Fruit fly (Drosophila melanogaster) whole organism, embryonic: ENCODE measurements around the gene FIG4.

Experiments
- Antp ChIP-seq: fragments of 200-800 bp; sonication (Bioruptor generic); optimal IDR thresholded peaks from 3 replicates; lab custom pipeline; 2016; ENCODE audit warnings: missing biosample characterization, missing genetic modification characterization
- Awh ChIP-seq: fragments of 200-800 bp; sonication (Bioruptor generic); IDR thresholded peaks from 2 replicates; pipeline ENCODE4, ENCODE4 v1.3.6; 2022; ENCODE audit warnings: missing biosample characterization, missing genetic modification characterization
- CG10321 ChIP-seq: fragments of 200-800 bp; sonication (Bioruptor generic); IDR thresholded peaks from 2 replicates; pipeline ENCODE4 v1.3.6; 2022; ENCODE audit warnings: missing biosample characterization, missing genetic modification characterization
- CG10979 ChIP-seq: fragments of 200-800 bp; sonication (Bioruptor generic); optimal IDR thresholded peaks from 2 replicates; lab custom pipeline; 2018; ENCODE audit warnings: missing biosample characterization, mild to moderate bottlenecking, missing genetic modification characterization, moderate library complexity
- CG1233 ChIP-seq: fragments of 200-800 bp; sonication (Bioruptor generic); optimal IDR thresholded peaks from 4 replicates; lab custom pipeline; 2018; ENCODE audit warnings: missing biosample characterization, mild to moderate bottlenecking, missing genetic modification characterization
- CG13424 ChIP-seq: fragments of 200-800 bp; sonication (Bioruptor generic); optimal IDR thresholded peaks from 2 replicates; lab custom pipeline; 2019; ENCODE audit warnings: missing biosample characterization, mild to moderate bottlenecking, missing genetic modification characterization, moderate library complexity
- CG14441 ChIP-seq: fragments of 200-800 bp; sonication (Bioruptor generic); IDR thresholded peaks from 2 replicates; pipeline ENCODE4 v1.3.6; 2022; ENCODE audit warnings: missing biosample characterization, missing genetic modification characterization
- CG1647 ChIP-seq: fragments of 200-800 bp; sonication (Bioruptor generic); optimal IDR thresholded peaks from 3 replicates; lab custom pipeline; 2016; ENCODE audit warnings: missing biosample characterization, missing genetic modification characterization
- CG16813 ChIP-seq: fragments of 200-800 bp; sonication (Bioruptor generic); IDR thresholded peaks from 3 replicates; pipeline ENCODE4 v1.3.6; 2022; ENCODE audit warnings: missing biosample characterization, missing genetic modification characterization; ENCODE audit not compliant: partially characterized antibody
- CG18011 ChIP-seq: fragments of 200-800 bp; sonication (Bioruptor generic); optimal IDR thresholded peaks from 2 replicates; lab custom pipeline; 2017; ENCODE audit warnings: missing biosample characterization, missing genetic modification characterization, mild to moderate bottlenecking, moderate library complexity, missing genotype
- CG18599 ChIP-seq: fragments of 200-800 bp; sonication (Bioruptor generic); optimal IDR thresholded peaks from 3 replicates; lab custom pipeline; 2017; ENCODE audit warnings: missing biosample characterization, missing genetic modification characterization, mild to moderate bottlenecking, moderate library complexity, missing genetic modification reagents
- CG30403 ChIP-seq: fragments of 200-800 bp; sonication (Bioruptor generic); optimal IDR thresholded peaks from 3 replicates; lab custom pipeline; 2016; ENCODE audit warnings: missing biosample characterization, missing genetic modification characterization
- CG3163 ChIP-seq: fragments of 200-800 bp; sonication (Bioruptor generic); optimal IDR thresholded peaks from 3 replicates; lab custom pipeline; 2016; ENCODE audit warnings: missing biosample characterization, missing genetic modification characterization
- CG6813 ChIP-seq: fragments of 200-800 bp; sonication (Bioruptor generic); optimal IDR thresholded peaks from 2 replicates; lab custom pipeline; 2017; ENCODE audit warnings: missing biosample characterization, missing genetic modification characterization, mild to moderate bottlenecking, moderate library complexity, missing genetic modification reagents
- CG8290 ChIP-seq, 3 experiments: fragments of 200-800 bp; sonication (Bioruptor generic); optimal IDR thresholded peaks; 2 replicates each; lab custom pipeline; 2016 to 2019; ENCODE audit warnings: missing biosample characterization in 3 of 3, missing genetic modification characterization in 3 of 3, mild to moderate bottlenecking in 2 of 3, moderate library complexity in 1 of 3
- CG8924 ChIP-seq: fragments of 200-800 bp; optimal IDR thresholded peaks from 3 replicates; lab custom pipeline; 2019; ENCODE audit warnings: missing biosample characterization, mild to moderate bottlenecking, missing genetic modification characterization, moderate library complexity
- CTCF ChIP-seq: fragments of 200-800 bp; sonication (Bioruptor generic); optimal IDR thresholded peaks from 2 replicates; lab custom pipeline; 2017; ENCODE audit warnings: missing biosample characterization, mild to moderate bottlenecking, missing genetic modification characterization, moderate library complexity
- HLH54F ChIP-seq: fragments of 200-800 bp; sonication (Bioruptor generic); optimal IDR thresholded peaks from 3 replicates; lab custom pipeline; 2016; ENCODE audit warnings: missing biosample characterization, missing genetic modification characterization
- Hand ChIP-seq: fragments of 200-800 bp; sonication (Bioruptor generic); optimal IDR thresholded peaks from 2 replicates; lab custom pipeline; 2017; ENCODE audit warnings: mild to moderate bottlenecking, missing biosample characterization, missing genetic modification reagents, missing genetic modification characterization
- Hey ChIP-seq: fragments of 200-800 bp; sonication (Bioruptor generic); optimal IDR thresholded peaks from 3 replicates; lab custom pipeline; 2018; ENCODE audit warnings: missing biosample characterization, mild to moderate bottlenecking, missing genetic modification characterization
- MTF-1 ChIP-seq: fragments of 200-800 bp; sonication (Bioruptor generic); optimal IDR thresholded peaks from 2 replicates; lab custom pipeline; 2018; ENCODE audit warnings: missing biosample characterization, mild to moderate bottlenecking, missing genetic modification characterization, borderline replicate concordance
- Spps ChIP-seq: fragments of 200-800 bp; sonication (Bioruptor generic); optimal IDR thresholded peaks from 2 replicates; lab custom pipeline; 2018; ENCODE audit warnings: missing biosample characterization, mild to moderate bottlenecking, missing genetic modification characterization
- Xbp1 ChIP-seq: fragments of 200-800 bp; sonication (Bioruptor generic); optimal IDR thresholded peaks from 3 replicates; lab custom pipeline; 2016; ENCODE audit warnings: missing biosample characterization, mild to moderate bottlenecking, missing genetic modification characterization
- YL-1 ChIP-seq: fragments of 200-800 bp; sonication (Bioruptor generic); optimal IDR thresholded peaks from 3 replicates; lab custom pipeline; 2017; ENCODE audit warnings: missing biosample characterization, mild to moderate bottlenecking, missing genetic modification characterization
- cas ChIP-seq: fragments of 200-800 bp; sonication (Bioruptor generic); IDR thresholded peaks from 2 replicates; pipeline ENCODE4 v1.3.6; 2022; ENCODE audit warnings: missing biosample characterization, missing genetic modification characterization
- dan ChIP-seq: fragments of 200-800 bp; sonication (Bioruptor generic); IDR thresholded peaks from 2 replicates; pipeline ENCODE4 v1.3.6; 2022; ENCODE audit warnings: missing biosample characterization, missing genetic modification characterization
- dimm ChIP-seq: fragments of 200-800 bp; sonication (Bioruptor generic); IDR thresholded peaks from 2 replicates; pipeline ENCODE4 v1.3.6; 2022; ENCODE audit warnings: missing biosample characterization, missing genetic modification characterization
- gem ChIP-seq: fragments of 200-800 bp; sonication (Bioruptor generic); optimal IDR thresholded peaks from 2 replicates; lab custom pipeline; 2019; ENCODE audit warnings: missing biosample characterization, mild to moderate bottlenecking, missing genetic modification characterization, moderate library complexity
- grau ChIP-seq: fragments of 200-800 bp; optimal IDR thresholded peaks from 3 replicates; lab custom pipeline; 2019; ENCODE audit warnings: missing biosample characterization, mild to moderate bottlenecking, missing genetic modification characterization, moderate library complexity
- ham ChIP-seq: fragments of 200-800 bp; sonication (Bioruptor generic); IDR thresholded peaks from 2 replicates; pipeline ENCODE4 v1.3.6; 2022; ENCODE audit warnings: missing biosample characterization, missing genetic modification characterization
- ind ChIP-seq: fragments of 200-800 bp; sonication (Bioruptor generic); optimal IDR thresholded peaks from 3 replicates; lab custom pipeline; 2016; ENCODE audit warnings: missing biosample characterization, missing genetic modification characterization
- lilli ChIP-seq: fragments of 200-800 bp; sonication (Bioruptor generic); optimal IDR thresholded peaks from 3 replicates; lab custom pipeline; 2016; ENCODE audit warnings: missing biosample characterization, missing genetic modification characterization
- nerfin-1 ChIP-seq: fragments of 200-800 bp; sonication (Bioruptor generic); optimal IDR thresholded peaks from 3 replicates; lab custom pipeline; 2019; ENCODE audit warnings: missing biosample characterization, mild to moderate bottlenecking, missing genetic modification characterization, moderate library complexity
- pzg ChIP-seq: fragments of 200-800 bp; sonication (Bioruptor generic); optimal IDR thresholded peaks from 3 replicates; lab custom pipeline; 2018; ENCODE audit warnings: missing biosample characterization, mild to moderate bottlenecking, missing genetic modification characterization, moderate library complexity
- ro ChIP-seq: fragments of 200-800 bp; sonication (Bioruptor generic); IDR thresholded peaks from 2 replicates; pipeline ENCODE4 v1.3.6; 2022; ENCODE audit warnings: missing biosample characterization, missing genetic modification characterization
- sens-2 ChIP-seq: fragments of 200-800 bp; sonication (Bioruptor generic); IDR thresholded peaks from 2 replicates; pipeline ENCODE4 v1.3.6; 2022; ENCODE audit warnings: missing biosample characterization, missing genetic modification characterization
- tgo ChIP-seq: fragments of 200-800 bp; sonication (Bioruptor generic); IDR thresholded peaks from 3 replicates; pipeline ENCODE4 v1.3.6; 2022; ENCODE audit warnings: missing biosample characterization, missing genetic modification characterization
- trem ChIP-seq: fragments of 200-800 bp; optimal IDR thresholded peaks from 3 replicates; lab custom pipeline; 2019; ENCODE audit warnings: missing biosample characterization, mild to moderate bottlenecking, missing genetic modification characterization, moderate library complexity
- unc-4 ChIP-seq: fragments of 200-800 bp; sonication (Bioruptor generic); IDR thresholded peaks from 2 replicates; pipeline ENCODE4 v1.3.6; 2022; ENCODE audit warnings: missing biosample characterization, missing genetic modification characterization; ENCODE audit not compliant: partially characterized antibody
- usp ChIP-seq: fragments of >200 bp; optimal IDR thresholded peaks from 2 replicates; lab custom pipeline; 2017; ENCODE audit warnings: missing biosample characterization, missing genetic modification characterization
- zfh1 ChIP-seq: fragments of 200-800 bp; sonication (Bioruptor generic); IDR thresholded peaks from 3 replicates; pipeline ENCODE4 v1.3.6; 2022; ENCODE audit warnings: missing biosample characterization, missing genetic modification characterization

Gene FIG4

DNA sequence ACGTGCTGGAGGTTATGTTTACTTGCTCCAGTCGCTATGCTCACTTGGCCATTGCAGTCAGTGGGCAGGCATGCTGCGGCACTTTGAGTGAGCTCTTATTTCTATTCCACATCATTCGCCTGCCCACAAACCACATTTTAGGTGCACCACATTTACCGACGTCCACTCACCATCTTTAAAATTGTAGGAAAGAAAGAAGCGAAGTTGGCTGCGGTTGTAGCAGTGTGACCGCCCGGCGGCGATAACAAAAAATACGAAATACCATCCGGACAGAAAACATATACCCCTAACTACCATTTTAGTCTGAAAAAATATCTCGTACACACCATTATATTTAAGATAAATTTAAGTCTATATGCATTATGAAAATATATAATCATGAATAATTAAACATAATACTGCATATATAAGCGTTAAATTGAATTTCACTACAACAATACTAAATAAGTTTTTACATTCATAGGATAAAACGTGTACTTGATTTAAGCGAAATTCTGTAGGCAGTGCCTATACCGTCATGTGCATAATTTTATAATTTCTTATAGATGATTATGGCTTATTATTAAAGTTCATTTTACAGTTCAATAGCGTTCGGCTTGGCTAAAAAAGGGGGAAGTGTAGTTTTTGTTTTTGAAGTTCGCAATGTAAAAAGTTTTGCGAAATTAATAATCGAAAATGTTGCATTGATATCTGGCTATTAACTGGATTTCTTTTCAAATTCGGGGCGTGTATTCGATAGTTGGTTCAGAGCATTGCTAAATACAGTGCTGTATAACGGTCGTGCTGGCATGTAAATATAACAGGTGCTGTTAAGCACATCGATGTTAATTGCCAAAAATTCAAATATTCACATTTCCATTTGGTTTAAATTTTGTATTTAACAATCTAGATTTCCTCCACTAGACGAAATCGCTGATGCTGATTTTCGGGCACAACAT, 6.6 kb upstream of the FIG4 start, which contains the start of gene RpL27A (continued):
- TF ChIP-seq pzg (GFP tag; lab: Kevin White, UChicago): peak; percentile 73
- TF ChIP-seq grau (tag; lab: Kevin White, UChicago): peak; percentile 73
- TF ChIP-seq usp (GFP tag; lab: Kevin White, UChicago): no peak
- TF ChIP-seq CTCF (GFP tag; lab: Kevin White, UChicago): peak; percentile 32
- peak; percentile 69 for TF ChIP-seq tgo (GFP tag; lab: Robert Waterston, UW)
- peak; percentile 60 for TF ChIP-seq CG1647 (GFP tag; lab: Kevin White, UChicago)
- TF ChIP-seq CG8924 (tag; lab: Kevin White, UChicago): peak; percentile 78
- peak; percentile 68 for TF ChIP-seq CG8290 (GFP tag; optimal IDR thresholded peaks at IDR 0.05; lab: Kevin White, UChicago)
- peak in 1 of 2 experiments; percentile 94 for TF ChIP-seq CG8290 (tag; optimal IDR thresholded peaks at IDR 0.05; lab: Kevin White, UChicago)
- peak; percentile 30 for TF ChIP-seq HLH54F (GFP tag; lab: Kevin White, UChicago)
- peak; percentile 69 for TF ChIP-seq Hand (GFP tag; lab: Kevin White, UChicago)
- TF ChIP-seq CG18011 (GFP tag; lab: Kevin White, UChicago): peak; percentile 67
- peak; percentile 29 for TF ChIP-seq Spps (tag; lab: Kevin White, UChicago)
- TF ChIP-seq ham (GFP tag; lab: Robert Waterston, UW): peak; percentile 9; the same call in 1 of the 2 replicates
- TF ChIP-seq Antp: peak; percentile 49
- TF ChIP-seq nerfin-1 (tag; lab: Kevin White, UChicago): peak; percentile 63
- peak; percentile 83 for TF ChIP-seq CG6813 (GFP tag; lab: Kevin White, UChicago)
- peak; percentile 58 for TF ChIP-seq CG3163 (GFP tag; lab: Kevin White, UChicago)
- peak; percentile 65 for TF ChIP-seq CG16813 (GFP tag; lab: Robert Waterston, UW)
- TF ChIP-seq CG10979 (tag; lab: Kevin White, UChicago): peak; percentile 49
- TF ChIP-seq YL-1 (GFP tag; lab: Kevin White, UChicago): peak; percentile 99
- peak; percentile 60 for TF ChIP-seq lilli (GFP tag; lab: Kevin White, UChicago)
- TF ChIP-seq dimm (GFP tag; lab: Robert Waterston, UW): peak; percentile 49; the same call in 1 of the 2 replicates
- TF ChIP-seq MTF-1: peak; percentile 92
- peak; percentile 63 for TF ChIP-seq CG13424 (tag; lab: Kevin White, UChicago)
- peak; percentile 44 for TF ChIP-seq trem (tag; lab: Kevin White, UChicago)
- TF ChIP-seq CG10321: peak; percentile 53; the same call in 1 of the 2 replicates
- TF ChIP-seq CG1233 (GFP tag; lab: Kevin White, UChicago): peak; percentile 78
- peak; percentile 83 for TF ChIP-seq CG18599 (GFP tag; lab: Kevin White, UChicago)
- no peak for TF ChIP-seq dan (GFP tag; lab: Robert Waterston, UW)
- TF ChIP-seq zfh1: peak; percentile 88
- peak; percentile 57 for TF ChIP-seq CG14441 (GFP tag; lab: Robert Waterston, UW)
- TF ChIP-seq Hey (tag; lab: Kevin White, UChicago): peak; percentile 82
- peak; percentile 67 for TF ChIP-seq CG30403 (GFP tag; lab: Kevin White, UChicago)
- TF ChIP-seq gem (tag; lab: Kevin White, UChicago): peak; percentile 81
- TF ChIP-seq sens-2 (GFP tag; lab: Robert Waterston, UW): peak; percentile 82
- peak; percentile 65 for TF ChIP-seq ro (GFP tag; lab: Robert Waterston, UW)
- peak; percentile 79 for TF ChIP-seq Xbp1 (GFP tag; lab: Kevin White, UChicago)
- TF ChIP-seq Awh (GFP tag; lab: Robert Waterston, UW): peak; percentile 88
- TF ChIP-seq ind: peak; percentile 32
- TF ChIP-seq unc-4 (GFP tag; lab: Robert Waterston, UW): peak; percentile 46; the same call in 1 of the 2 replicates
- peak; percentile 66 for TF ChIP-seq cas (GFP tag; lab: Robert Waterston, UW)
